Worm (Caenorhabditis elegans) whole organism, L1 larva: ENCODE data around the gene mnr-1.

ENCODE experiments used
- F16B12.6 ChIP-seq: fragments of 150-350 bp; optimal IDR thresholded peaks from 2 replicates; lab custom pipeline; 2014; ENCODE audit warnings: missing biosample characterization, missing genetic modification characterization
- Y116A8C.19 ChIP-seq: sonication (generic microtip); optimal IDR thresholded peaks from 2 replicates; lab custom pipeline; 2016; ENCODE audit warnings: missing compliant biosample characterization, missing genetic modification characterization, borderline replicate concordance
- alr-1 ChIP-seq: fragments of 200-800 bp; sonication (Bioruptor generic); optimal IDR thresholded peaks from 2 replicates; lab custom pipeline; 2018; ENCODE audit warnings: borderline replicate concordance, mild to moderate bottlenecking, missing genetic modification characterization, missing compliant biosample characterization
- ceh-8 ChIP-seq: fragments of 200-800 bp; sonication (Bioruptor generic); optimal IDR thresholded peaks from 2 replicates; lab custom pipeline; 2018; ENCODE audit warnings: mild to moderate bottlenecking, missing genetic modification characterization, moderate library complexity, missing compliant biosample characterization
- ceh-90 ChIP-seq: sonication (generic microtip); optimal IDR thresholded peaks from 2 replicates; lab custom pipeline; 2016; ENCODE audit warnings: missing genetic modification characterization, missing compliant biosample characterization
- dpl-1 ChIP-seq, 3 experiments: fragments of 150-350 bp in 2 of 3; sonication (generic microtip) in 1 of 3; optimal IDR thresholded peaks; 2 replicates each; lab custom pipeline; 2014 to 2017; ENCODE audit warnings: missing biosample characterization in 3 of 3, missing genetic modification characterization in 3 of 3, missing genetic modification reagents in 3 of 3
- dsc-1 ChIP-seq: sonication (generic microtip); optimal IDR thresholded peaks from 2 replicates; lab custom pipeline; 2016; ENCODE audit warnings: mild to moderate bottlenecking, missing genetic modification characterization, missing compliant biosample characterization
- efl-1 ChIP-seq, 4 experiments: fragments of 150-350 bp; optimal IDR thresholded peaks in 3 of 4; peaks in 1 of 4; 1 replicate in 1 of 4; 2 replicates in 3 of 4; lab custom pipeline; 2014; ENCODE audit warnings: missing biosample characterization in 2 of 4, missing genetic modification characterization in 2 of 4, missing genetic modification reagents in 2 of 4
- egl-13 ChIP-seq: sonication (generic microtip); optimal IDR thresholded peaks from 2 replicates; lab custom pipeline; 2016; ENCODE audit warnings: missing genotype, missing genetic modification reagents, missing genetic modification characterization, missing compliant biosample characterization
- egl-27 ChIP-seq, 2 experiments: fragments of 150-350 bp in 1 of 2; sonication (generic microtip); optimal IDR thresholded peaks; 3 replicates each; lab custom pipeline; 2017 to 2018; ENCODE audit warnings: missing biosample characterization in 2 of 2, missing genetic modification characterization in 2 of 2, missing genetic modification reagents in 2 of 2
- elt-3 ChIP-seq, 6 experiments: fragments of 150-350 bp in 1 of 6; sonication (generic microtip); optimal IDR thresholded peaks; 2 replicates each; lab custom pipeline; 2017 to 2018; ENCODE audit warnings: missing biosample characterization in 6 of 6, missing genetic modification characterization in 6 of 6, inconsistent platforms in 1 of 6
- fos-1 ChIP-seq: fragments of 150-350 bp; optimal IDR thresholded peaks from 2 replicates; lab custom pipeline; 2014; ENCODE audit warnings: missing biosample characterization, missing genetic modification characterization
- hlh-17 ChIP-seq: fragments of 200-800 bp; sonication (Bioruptor generic); optimal IDR thresholded peaks from 2 replicates; lab custom pipeline; 2018; ENCODE audit warnings: missing genetic modification characterization, mild to moderate bottlenecking, missing compliant biosample characterization, moderate library complexity, borderline replicate concordance
- irx-1 ChIP-seq: sonication (generic microtip); optimal IDR thresholded peaks from 2 replicates; lab custom pipeline; 2016; ENCODE audit warnings: missing genetic modification characterization, missing compliant biosample characterization
- lin-13 ChIP-seq: fragments of 150-350 bp; optimal IDR thresholded peaks from 2 replicates; lab custom pipeline; 2014; ENCODE audit warnings: missing biosample characterization, missing genetic modification reagents, missing genetic modification characterization
- lin-14 ChIP-seq: fragments of 200-800 bp; sonication (Bioruptor generic); optimal IDR thresholded peaks from 2 replicates; lab custom pipeline; 2018; ENCODE audit warnings: mild to moderate bottlenecking, missing genetic modification characterization, moderate library complexity, missing compliant biosample characterization
- lin-15B ChIP-seq: fragments of 150-350 bp; sonication (generic microtip); optimal IDR thresholded peaks from 3 replicates; lab custom pipeline; 2014; ENCODE audit warnings: missing biosample characterization, missing genetic modification characterization
- mef-2 ChIP-seq: fragments of 150-350 bp; optimal IDR thresholded peaks from 2 replicates; lab custom pipeline; 2014; ENCODE audit warnings: missing biosample characterization, missing genetic modification characterization
- nhr-11 ChIP-seq: fragments of 150-350 bp; optimal IDR thresholded peaks from 2 replicates; lab custom pipeline; 2014; ENCODE audit warnings: missing biosample characterization, missing genetic modification characterization
- nhr-20 ChIP-seq: sonication (generic microtip); optimal IDR thresholded peaks from 2 replicates; lab custom pipeline; 2016; ENCODE audit warnings: mild to moderate bottlenecking, missing genetic modification characterization, missing compliant biosample characterization
- nhr-28 ChIP-seq: fragments of 150-350 bp; optimal IDR thresholded peaks from 2 replicates; lab custom pipeline; 2014; ENCODE audit warnings: missing biosample characterization, missing genetic modification characterization
- nhr-71 ChIP-seq: sonication (generic microtip); optimal IDR thresholded peaks from 2 replicates; lab custom pipeline; 2016; ENCODE audit warnings: mild to moderate bottlenecking, missing genetic modification characterization, moderate library complexity, missing compliant biosample characterization
- nhr-90 ChIP-seq: sonication (generic microtip); optimal IDR thresholded peaks from 2 replicates; lab custom pipeline; 2016; ENCODE audit warnings: mild to moderate bottlenecking, missing genetic modification characterization, missing compliant biosample characterization; ENCODE audit not compliant: poor library complexity
- pax-3 ChIP-seq: fragments of 200-800 bp; sonication (Bioruptor generic); optimal IDR thresholded peaks from 2 replicates; lab custom pipeline; 2018; ENCODE audit warnings: mild to moderate bottlenecking, missing genetic modification characterization, moderate library complexity, missing compliant biosample characterization
- snu-23 ChIP-seq: sonication (generic microtip); optimal IDR thresholded peaks from 2 replicates; lab custom pipeline; 2016; ENCODE audit warnings: missing genetic modification characterization, missing compliant biosample characterization
- sptf-1 ChIP-seq: fragments of 150-350 bp; optimal IDR thresholded peaks from 2 replicates; lab custom pipeline; 2014; ENCODE audit warnings: missing biosample characterization, missing genetic modification characterization
- sup-37 ChIP-seq: fragments of 200-800 bp; sonication (Bioruptor generic); optimal IDR thresholded peaks from 2 replicates; lab custom pipeline; 2018; ENCODE audit warnings: mild to moderate bottlenecking, missing genetic modification characterization, missing compliant biosample characterization
- swsn-7 ChIP-seq: sonication (generic microtip); optimal IDR thresholded peaks from 2 replicates; lab custom pipeline; 2016; ENCODE audit warnings: missing genetic modification characterization, missing compliant biosample characterization
- unc-98 ChIP-seq: fragments of 200-800 bp; sonication (Bioruptor generic); IDR thresholded peaks from 2 replicates; pipeline ENCODE4 v1.3.6; 2022; ENCODE audit warnings: missing genetic modification characterization, missing compliant biosample characterization
- vab-15 ChIP-seq: sonication (generic microtip); optimal IDR thresholded peaks from 2 replicates; lab custom pipeline; 2017; ENCODE audit warnings: missing genotype, mild to moderate bottlenecking, missing genetic modification characterization, missing compliant biosample characterization
- zip-4 ChIP-seq: fragments of 200-800 bp; sonication (Bioruptor generic); optimal IDR thresholded peaks from 2 replicates; lab custom pipeline; 2018; ENCODE audit warnings: mild to moderate bottlenecking, missing genetic modification characterization, moderate library complexity, missing compliant biosample characterization

The mnr-1 gene

DNA sequence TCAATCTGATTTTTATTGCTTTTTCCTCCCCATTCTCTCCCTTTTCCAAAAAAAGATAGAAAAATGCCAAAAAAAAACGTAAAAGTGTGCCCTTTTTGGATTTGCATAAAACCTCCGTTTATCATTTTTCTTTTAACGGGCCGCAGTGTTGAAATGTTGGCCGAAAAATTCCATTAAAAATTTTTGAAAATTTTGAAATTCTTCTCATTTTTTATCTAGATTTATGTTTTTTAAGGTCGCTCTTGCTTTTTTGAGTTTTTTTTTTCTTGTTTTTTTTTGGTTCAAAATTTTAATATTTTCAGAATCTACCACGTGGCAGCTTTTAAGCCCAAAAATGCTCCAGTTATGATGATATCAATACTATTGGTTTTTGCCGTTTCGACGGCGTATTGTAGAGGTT is at the start of gene mnr-1:
mnr-1 (plus strand) TSS at position 301 of the 400 bp plus-strand sequence.
- TF ChIP-seq Y116A8C.19 (no peak), egl-27 (tag; optimal IDR thresholded peaks at IDR 0.05; lab: Kevin White, UChicago) (no peak), pax-3 (tag; lab: Kevin White, UChicago) (no peak), dpl-1 (GFP tag; optimal IDR thresholded peaks at IDR 0.05; lab: Kevin White, UChicago) (no peak), ceh-8 (GFP tag; lab: Kevin White, UChicago) (no peak), mef-2 (tag; lab: Kevin White, UChicago) (no peak), snu-23 (GFP tag; lab: Kevin White, UChicago) (no peak), nhr-71 (tag; lab: Kevin White, UChicago) (no peak), sptf-1 (tag; lab: Kevin White, UChicago) (no peak), nhr-28 (tag; lab: Kevin White, UChicago) (no peak)

DNA sequence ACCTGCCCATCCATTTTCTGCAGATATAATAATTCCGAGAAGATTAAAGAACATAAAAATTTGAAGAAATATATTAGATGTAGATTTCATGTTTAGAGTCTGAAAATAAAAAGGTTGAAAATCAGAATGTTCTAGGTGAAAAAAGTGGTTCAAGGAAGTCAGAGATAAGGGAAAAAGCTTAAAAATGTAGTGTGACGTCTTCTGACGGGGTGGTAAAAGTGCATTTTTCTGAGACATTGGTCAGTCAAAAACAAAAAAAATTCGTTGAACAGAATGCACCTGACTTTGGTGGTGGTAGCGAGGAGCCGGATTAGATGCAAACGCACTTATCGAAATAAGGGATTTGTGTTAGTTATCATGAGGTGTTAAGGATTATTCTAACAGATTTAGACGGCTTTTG is 47.8 kb upstream of the mnr-1 start, which contains the start of gene F46B3.23:
F46B3.23 (minus strand) TSS at position 101 of the 400 bp plus-strand sequence.
- TF ChIP-seq dsc-1: peak; percentile 65
- no peak for TF ChIP-seq F16B12.6 (tag; lab: Kevin White, UChicago)

DNA sequence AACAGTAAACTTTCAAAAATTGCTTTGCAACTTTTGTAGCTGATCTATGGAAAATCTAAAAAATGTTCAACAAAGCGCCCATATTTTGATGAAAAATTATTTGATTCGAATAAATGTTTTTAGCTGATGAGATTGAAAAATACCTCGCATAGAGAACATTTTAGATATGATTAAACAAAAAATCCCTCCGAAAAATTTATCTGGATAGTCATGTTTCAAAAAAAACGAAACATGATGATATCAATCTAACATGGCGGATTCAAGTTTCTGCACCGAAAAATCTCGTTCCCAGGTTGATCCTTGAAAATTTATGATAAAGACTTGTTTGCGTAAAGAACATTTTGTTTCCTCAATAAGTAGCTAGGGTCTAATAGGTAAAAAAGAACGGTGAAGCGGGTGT is 45.8 kb upstream of the mnr-1 start, which contains the start of gene ttr-12:
ttr-12 (minus strand) TSS at position 101 of the 400 bp plus-strand sequence.
- TF ChIP-seq egl-13 (tag; lab: Kevin White, UChicago) (no peak), vab-15 (tag; lab: Kevin White, UChicago) (no peak)

DNA sequence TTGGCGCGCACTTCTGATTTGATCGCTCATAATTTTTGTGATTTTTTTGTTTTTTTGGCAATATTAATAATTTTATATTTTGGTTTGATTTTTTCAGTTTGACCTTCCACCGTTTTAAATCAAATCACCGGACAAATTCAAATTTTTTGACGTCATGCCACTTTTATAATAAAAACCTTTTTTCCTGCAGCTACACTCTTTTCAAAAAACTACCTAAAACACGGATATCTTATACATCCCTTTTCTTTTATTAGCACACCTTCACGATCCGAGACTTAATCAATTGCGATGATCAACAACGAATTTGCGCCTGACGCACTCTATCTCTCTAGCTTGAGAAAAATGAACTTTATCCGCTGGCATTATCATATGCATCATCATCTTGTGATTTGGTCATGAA is 45.0 kb upstream of the mnr-1 start, which contains the start of gene grd-2:
grd-2 (plus strand) TSS at position 301 of the 400 bp plus-strand sequence.
- TF ChIP-seq efl-1 (optimal IDR thresholded peaks at IDR 0.05; lab: Kevin White, UChicago) (no peak), efl-1 (GFP tag; optimal IDR thresholded peaks at IDR 0.05 in 1 of 2; lab: Kevin White, UChicago) (no peak), nhr-71 (tag; lab: Kevin White, UChicago) (no peak), dpl-1 (GFP tag; optimal IDR thresholded peaks at IDR 0.05; lab: Kevin White, UChicago) (no peak), hlh-17 (GFP tag; lab: Kevin White, UChicago) (no peak), elt-3 (tag; optimal IDR thresholded peaks at IDR 0.05; lab: Kevin White, UChicago) (no peak), F16B12.6 (tag; lab: Kevin White, UChicago) (no peak), nhr-90 (tag; lab: Kevin White, UChicago) (no peak)

DNA sequence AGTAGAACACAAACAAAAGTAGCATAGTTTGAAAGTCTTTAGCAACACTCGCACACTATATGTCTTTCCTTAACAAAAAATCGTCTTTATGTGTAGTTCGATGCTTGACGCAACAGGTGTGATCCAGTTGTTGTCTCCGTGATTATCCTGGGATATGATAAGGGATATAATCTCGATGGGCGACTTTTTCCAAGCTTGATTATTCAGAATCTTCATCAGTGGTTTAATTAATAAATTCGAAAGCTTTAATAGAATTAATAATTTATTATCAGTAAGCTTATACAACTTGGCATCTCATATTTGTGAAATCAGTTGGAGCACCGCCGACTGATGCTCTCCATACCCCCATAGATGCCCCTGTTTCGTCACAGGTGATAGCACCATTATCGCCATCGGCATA is 35.8 kb upstream of the mnr-1 start, which contains the start of gene F46B3.7:
F46B3.7 (minus strand) TSS at position 101 of the 400 bp plus-strand sequence.
- TF ChIP-seq nhr-20 (tag; lab: Kevin White, UChicago) (no peak), alr-1 (tag; lab: Kevin White, UChicago) (no peak), nhr-11 (tag; lab: Kevin White, UChicago) (no peak), zip-4 (GFP tag; lab: Kevin White, UChicago) (no peak), irx-1 (tag; lab: Kevin White, UChicago) (no peak)

DNA sequence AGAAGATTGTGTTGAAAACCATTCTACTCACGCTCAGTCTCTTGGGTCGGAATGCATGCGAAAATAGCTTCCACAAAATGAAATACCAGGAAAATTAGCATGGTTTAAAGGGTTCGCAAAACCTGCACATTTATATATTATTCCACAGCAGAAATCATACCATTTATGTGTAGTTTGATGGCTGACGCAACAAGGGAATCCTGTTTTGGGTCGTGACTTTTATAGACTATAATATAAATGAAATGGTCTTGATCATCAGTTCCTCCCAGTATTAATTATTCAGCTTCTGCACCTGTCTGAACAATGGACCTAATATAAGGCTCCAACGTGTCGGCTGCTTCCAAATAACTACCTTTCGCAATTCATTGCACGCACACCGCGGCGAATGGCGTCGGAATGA is 31.4 kb upstream of the mnr-1 start, which contains the start of gene F46B3.8:
F46B3.8 (minus strand) TSS at position 101 of the 400 bp plus-strand sequence.
- TF ChIP-seq unc-98 (GFP tag; lab: Robert Waterston, UW): no peak
- no peak for TF ChIP-seq ceh-8 (GFP tag; lab: Kevin White, UChicago)
- no peak for TF ChIP-seq lin-13 (GFP tag; lab: Kevin White, UChicago)
- TF ChIP-seq swsn-7 (tag; lab: Kevin White, UChicago): no peak
- TF ChIP-seq sup-37 (GFP tag; lab: Kevin White, UChicago): no peak
- no peak for TF ChIP-seq fos-1 (tag; lab: Kevin White, UChicago)
- TF ChIP-seq lin-15B (tag; lab: Kevin White, UChicago): no peak
- no peak for TF ChIP-seq nhr-11 (tag; lab: Kevin White, UChicago)
- no peak for TF ChIP-seq ceh-90 (tag; lab: Kevin White, UChicago)
- no peak for TF ChIP-seq lin-14 (GFP tag; lab: Kevin White, UChicago)
- TF ChIP-seq egl-13 (tag; lab: Kevin White, UChicago): no peak
- TF ChIP-seq nhr-28 (tag; lab: Kevin White, UChicago): no peak
